Fruit fly (Drosophila melanogaster): ENCODE results near the gene tll.

tll gene

DNA sequence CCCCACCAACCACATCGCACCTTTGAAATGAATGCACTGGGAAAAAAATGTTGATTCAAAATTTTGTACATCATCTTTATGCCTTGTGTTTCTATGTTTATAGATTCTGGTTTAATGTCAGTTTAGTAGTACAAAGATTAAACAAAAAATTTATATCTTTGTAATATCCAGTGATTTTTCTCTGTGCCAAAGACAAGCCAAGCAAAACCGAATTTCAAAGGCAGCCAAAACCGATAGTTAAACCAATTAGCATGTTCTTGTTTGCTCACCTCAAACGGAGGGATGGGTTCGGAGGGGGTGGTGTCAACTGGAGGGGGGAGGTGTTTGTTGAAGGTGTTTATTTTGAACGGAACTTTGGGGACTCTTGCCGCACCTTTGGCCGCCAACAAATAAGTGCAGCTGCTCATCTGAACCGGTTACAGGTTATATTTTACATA, 38.2 kb upstream of the tll start (continued):
- peak; percentile 73; the same call in 2 of the 3 replicates for TF ChIP-seq CG2889 (GFP tag; IDR thresholded peaks at IDR 0.05)
- TF ChIP-seq psq (GFP tag; optimal IDR thresholded peaks at IDR 0.05), result peak; percentile 67
- TF ChIP-seq Bgb (GFP tag; IDR thresholded peaks at IDR 0.05; ENCODE audit: partially characterized antibody), result no peak
- TF ChIP-seq Spps (tag; optimal IDR thresholded peaks at IDR 0.05), result peak; percentile 81
- TF ChIP-seq pnt (GFP tag; optimal IDR thresholded peaks at IDR 0.05), result peak; percentile 83
- peak; percentile 89 for TF ChIP-seq Awh (GFP tag; IDR thresholded peaks at IDR 0.05)
- TF ChIP-seq stc (GFP tag; IDR thresholded peaks at IDR 0.05), result peak; percentile 89
- peak; percentile 60; the same call in 1 of the 2 replicates for TF ChIP-seq dan (GFP tag; IDR thresholded peaks at IDR 0.05)
- peak; percentile 86 for TF ChIP-seq ken (GFP tag; IDR thresholded peaks at IDR 0.05)
- peak; percentile 22 for TF ChIP-seq D19B (GFP tag; optimal IDR thresholded peaks at IDR 0.05)
- peak; percentile 21 for TF ChIP-seq CG3995 (GFP tag; optimal IDR thresholded peaks at IDR 0.05)
- peak; percentile 63; the same call in 1 of the 2 replicates for TF ChIP-seq Doc2 (GFP tag; IDR thresholded peaks at IDR 0.05)
- TF ChIP-seq CG17385 (GFP tag; optimal IDR thresholded peaks at IDR 0.05), result peak; percentile 82
- TF ChIP-seq TFAM (GFP tag; optimal IDR thresholded peaks at IDR 0.05), result peak; percentile 59
- TF ChIP-seq odd (GFP tag; optimal IDR thresholded peaks at IDR 0.05), result peak; percentile 68
- TF ChIP-seq H15 (GFP tag; IDR thresholded peaks at IDR 0.05), result peak; percentile 84
- TF ChIP-seq H2.0 (GFP tag; IDR thresholded peaks at IDR 0.05), result peak; percentile 71
- TF ChIP-seq NK7.1 (GFP tag; optimal IDR thresholded peaks at IDR 0.05), result peak; percentile 71
- TF ChIP-seq mld (GFP tag; IDR thresholded peaks at IDR 0.05; ENCODE audit: partially characterized antibody), result no peak
- TF ChIP-seq schlank (tag; optimal IDR thresholded peaks at IDR 0.05), result no peak
- peak; percentile 58 for TF ChIP-seq Bdp1 (GFP tag; optimal IDR thresholded peaks at IDR 0.05)
- peak; percentile 69 for TF ChIP-seq btn (GFP tag; optimal IDR thresholded peaks at IDR 0.05)
- peak; percentile 91 for TF ChIP-seq CG17829 (tag; optimal IDR thresholded peaks at IDR 0.05)
- peak; percentile 87 for TF ChIP-seq CG32772 (GFP tag; IDR thresholded peaks at IDR 0.05)
- TF ChIP-seq hbn (GFP tag; IDR thresholded peaks at IDR 0.05; ENCODE audit: partially characterized antibody), result no peak
- peak; percentile 79 for TF ChIP-seq CG10654 (GFP tag; optimal IDR thresholded peaks at IDR 0.05)
- TF ChIP-seq CG12391 (tag; optimal IDR thresholded peaks at IDR 0.05), result peak; percentile 88
- TF ChIP-seq vvl (GFP tag; IDR thresholded peaks at IDR 0.05), result peak; percentile 96
- TF ChIP-seq CG10431 (GFP tag; optimal IDR thresholded peaks at IDR 0.05), result no peak
- peak; percentile 19 for TF ChIP-seq CG30020 (tag; optimal IDR thresholded peaks at IDR 0.05)
- TF ChIP-seq gsb-n (tag; optimal IDR thresholded peaks at IDR 0.05), result peak; percentile 86
- peak; percentile 75 for TF ChIP-seq CG5180 (GFP tag; optimal IDR thresholded peaks at IDR 0.05)
- TF ChIP-seq CG14050 (GFP tag; IDR thresholded peaks at IDR 0.05), result peak; percentile 75
- TF ChIP-seq zfh1 (GFP tag; IDR thresholded peaks at IDR 0.05), result peak; percentile 91
- peak; percentile 74 for TF ChIP-seq CG10366 (GFP tag; IDR thresholded peaks at IDR 0.05)
- TF ChIP-seq CG17328 (GFP tag; IDR thresholded peaks at IDR 0.05), result peak; percentile 86
- TF ChIP-seq Hr3 (GFP tag; optimal IDR thresholded peaks at IDR 0.05), result peak; percentile 66
- peak; percentile 84 for TF ChIP-seq pb (GFP tag; optimal IDR thresholded peaks at IDR 0.05)
- no peak for TF ChIP-seq knrl (GFP tag; IDR thresholded peaks at IDR 0.05; ENCODE audit: partially characterized antibody)
- no peak for TF ChIP-seq hkb (optimal IDR thresholded peaks at IDR 0.05)
- TF ChIP-seq hkb (GFP tag; IDR thresholded peaks at IDR 0.05), result peak; percentile 93
- peak; percentile 77 for TF ChIP-seq Oaz (GFP tag; IDR thresholded peaks at IDR 0.05)
- TF ChIP-seq B-H2 (GFP tag; optimal IDR thresholded peaks at IDR 0.05), result peak; percentile 14
- peak; percentile 92 for TF ChIP-seq Ada2b (GFP tag; IDR thresholded peaks at IDR 0.05)
- peak; percentile 46; the same call in 1 of the 2 replicates for TF ChIP-seq toy (GFP tag; IDR thresholded peaks at IDR 0.05)
- TF ChIP-seq slp2 (GFP tag; optimal IDR thresholded peaks at IDR 0.05), result peak; percentile 80
- peak; percentile 87 for TF ChIP-seq CG30403 (GFP tag; optimal IDR thresholded peaks at IDR 0.05)
- TF ChIP-seq CG17568 (GFP tag; optimal IDR thresholded peaks at IDR 0.05), result peak; percentile 74
- peak; percentile 54 for TF ChIP-seq p53 (GFP tag; optimal IDR thresholded peaks at IDR 0.05)
- TF ChIP-seq row (GFP tag; IDR thresholded peaks at IDR 0.05), result peak; percentile 86
- TF ChIP-seq Dip2 (GFP tag; IDR thresholded peaks at IDR 0.05), result no peak
- peak; percentile 77 for TF ChIP-seq disco-r (GFP tag; optimal IDR thresholded peaks at IDR 0.05)
